Fruit fly (Drosophila melanogaster): ENCODE measurements around the gene CG8149.

CG8149 gene

DNA sequence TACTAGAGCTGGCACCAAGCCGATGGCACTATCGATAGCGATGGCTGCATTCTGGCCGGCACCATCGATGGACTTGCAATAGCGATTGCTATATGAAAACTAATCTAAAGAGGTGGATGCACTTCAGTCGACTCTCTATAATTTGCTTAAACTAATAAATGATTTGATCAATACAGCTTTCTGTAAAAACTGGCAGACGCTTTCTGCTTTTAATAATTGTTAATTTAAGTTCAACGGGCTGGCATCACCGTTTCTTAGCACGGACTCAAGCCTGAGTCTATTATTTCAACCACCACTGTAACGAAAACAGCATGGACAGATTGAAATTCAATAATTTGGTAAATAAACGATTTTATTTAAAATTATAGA lies 8.6 kb downstream of the CG8149 start, which contains the start of the genes Ras85D and Rlb1 (continued):
- TF ChIP-seq ey (GFP tag; optimal IDR thresholded peaks at IDR 0.05) = peak; percentile 80
- no peak for TF ChIP-seq GATAd (GFP tag; optimal IDR thresholded peaks at IDR 0.05)
- TF ChIP-seq brk (GFP tag; optimal IDR thresholded peaks at IDR 0.05) = peak; percentile 64
- TF ChIP-seq jim (GFP tag; optimal IDR thresholded peaks at IDR 0.05) = peak; percentile 7
- TF ChIP-seq pan (optimal IDR thresholded peaks at IDR 0.05) = no peak
- TF ChIP-seq Jra (GFP tag; optimal IDR thresholded peaks at IDR 0.05) = peak; percentile 68
- TF ChIP-seq Myc (optimal IDR thresholded peaks at IDR 0.05) = peak; percentile 45
- TF ChIP-seq Hnf4 (GFP tag; optimal IDR thresholded peaks at IDR 0.05) = peak; percentile 78
- no peak for TF ChIP-seq Abd-B (GFP tag; optimal IDR thresholded peaks at IDR 0.05)
- TF ChIP-seq br (GFP tag; optimal IDR thresholded peaks at IDR 0.05) = peak; percentile 68
- TF ChIP-seq Hr78 (GFP tag; optimal IDR thresholded peaks at IDR 0.05) = no peak
- no peak for TF ChIP-seq dmrt93B (GFP tag; optimal IDR thresholded peaks at IDR 0.05)

DNA sequence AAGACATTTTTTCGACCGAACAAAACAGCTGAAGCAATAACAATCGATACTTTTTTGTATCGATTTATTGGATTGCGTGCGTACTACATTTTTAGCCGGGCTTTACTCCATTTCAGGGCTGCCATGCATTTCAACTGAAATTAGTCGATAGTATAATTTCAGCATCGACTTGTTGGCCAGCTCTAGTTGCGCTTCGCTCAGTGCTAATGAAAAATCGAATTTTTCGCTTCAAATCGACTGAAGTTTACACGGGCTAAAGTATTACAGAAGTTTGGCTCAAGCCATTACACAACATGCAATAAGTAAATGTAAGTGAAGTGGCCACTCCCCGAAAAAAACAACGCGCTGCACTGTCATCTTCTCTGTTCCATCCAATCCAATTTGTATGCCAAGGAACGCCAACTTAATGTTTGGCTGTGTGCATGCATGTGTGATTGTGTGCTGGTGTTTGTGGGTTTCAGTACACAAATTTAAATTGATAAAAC lies 11.4 kb downstream of the CG8149 start, which contains the start of the genes mRpL47, CG8176 and Kdm3:
Gene mRpL47, minus strand, starts transcription at position 49 of the 485 bp plus-strand sequence.
Gene CG8176, plus strand, starts transcription at position 148 of the 485 bp plus-strand sequence.
Gene Kdm3, plus strand, starts transcription at position 148 of the 485 bp plus-strand sequence.
- peak; percentile 98 for TF ChIP-seq Hr83 (GFP tag; optimal IDR thresholded peaks at IDR 0.05; ENCODE audit: poor library complexity, severe bottlenecking)
- TF ChIP-seq Mio (GFP tag; optimal IDR thresholded peaks at IDR 0.05) = no peak
- TF ChIP-seq Dfd (GFP tag; optimal IDR thresholded peaks at IDR 0.05) = no peak
- TF ChIP-seq Jra (GFP tag; optimal IDR thresholded peaks at IDR 0.05) = peak; percentile 81
- no peak for TF ChIP-seq Vsx2 (GFP tag; optimal IDR thresholded peaks at IDR 0.05; ENCODE audit: partially characterized antibody)
- no peak for TF ChIP-seq brk (GFP tag; optimal IDR thresholded peaks at IDR 0.05)
- no peak for TF ChIP-seq N (GFP tag; optimal IDR thresholded peaks at IDR 0.05)
- TF ChIP-seq h (GFP tag; optimal IDR thresholded peaks at IDR 0.05) = peak; percentile 66
- no peak for TF ChIP-seq Myc (optimal IDR thresholded peaks at IDR 0.05)
- TF ChIP-seq dl (GFP tag; optimal IDR thresholded peaks at IDR 0.05; ENCODE audit: insufficient read depth in 1 of 2, partially characterized antibody in 2 of 2) = no peak
- TF ChIP-seq sv (GFP tag; optimal IDR thresholded peaks at IDR 0.05) = peak; percentile 57
- peak; percentile 47 for TF ChIP-seq HLH106 (tag; optimal IDR thresholded peaks at IDR 0.05)
- TF ChIP-seq psq (GFP tag; optimal IDR thresholded peaks at IDR 0.05) = peak; percentile 28
- TF ChIP-seq GATAd (GFP tag; optimal IDR thresholded peaks at IDR 0.05) = no peak
- TF ChIP-seq woc (GFP tag; optimal IDR thresholded peaks at IDR 0.05) = no peak
- TF ChIP-seq tai (GFP tag; optimal IDR thresholded peaks at IDR 0.05) = no peak
- peak; percentile 50 for TF ChIP-seq rgr (GFP tag; optimal IDR thresholded peaks at IDR 0.05)
- no peak for TF ChIP-seq CG32264 (GFP tag; optimal IDR thresholded peaks at IDR 0.05)
- TF ChIP-seq pan (optimal IDR thresholded peaks at IDR 0.05) = no peak
- no peak for TF ChIP-seq Rel (GFP tag; optimal IDR thresholded peaks at IDR 0.05)
- peak; percentile 54 for TF ChIP-seq Rel (tag; optimal IDR thresholded peaks at IDR 0.05)
- TF ChIP-seq Sp1 (GFP tag; optimal IDR thresholded peaks at IDR 0.05) = peak; percentile 58
- TF ChIP-seq br (GFP tag; optimal IDR thresholded peaks at IDR 0.05) = peak; percentile 35
- peak; percentile 28 for TF ChIP-seq dsf (GFP tag; optimal IDR thresholded peaks at IDR 0.05; ENCODE audit: borderline replicate concordance)
- TF ChIP-seq CrebA (GFP tag; optimal IDR thresholded peaks at IDR 0.05; ENCODE audit: borderline replicate concordance) = no peak
- TF ChIP-seq fru (GFP tag; optimal IDR thresholded peaks at IDR 0.05) = peak; percentile 4
- peak in 1 of 2 experiments; percentile 51 for TF ChIP-seq foxo (GFP tag; optimal IDR thresholded peaks at IDR 0.05)
- TF ChIP-seq ey (GFP tag; optimal IDR thresholded peaks at IDR 0.05) = peak; percentile 59
- no peak for TF ChIP-seq sage (GFP tag; optimal IDR thresholded peaks at IDR 0.05)
- no peak for TF ChIP-seq Dif (GFP tag; optimal IDR thresholded peaks at IDR 0.05; ENCODE audit: partially characterized antibody)
- TF ChIP-seq OdsH (GFP tag; optimal IDR thresholded peaks at IDR 0.05) = peak; percentile 21
- TF ChIP-seq Hnf4 (GFP tag; optimal IDR thresholded peaks at IDR 0.05) = peak; percentile 81
- TF ChIP-seq Hr78 (GFP tag; optimal IDR thresholded peaks at IDR 0.05) = no peak
- no peak for TF ChIP-seq lola (GFP tag; optimal IDR thresholded peaks at IDR 0.05)
- TF ChIP-seq jim (GFP tag; optimal IDR thresholded peaks at IDR 0.05) = peak; percentile 66
- peak; percentile 34 for TF ChIP-seq CG9705 (GFP tag; optimal IDR thresholded peaks at IDR 0.05)
- TF ChIP-seq dmrt93B (GFP tag; optimal IDR thresholded peaks at IDR 0.05) = no peak
- no peak for TF ChIP-seq Abd-B (GFP tag; optimal IDR thresholded peaks at IDR 0.05)
- TF ChIP-seq usp (GFP tag; optimal IDR thresholded peaks at IDR 0.05) = no peak

Data from whole organism, wandering third instar larva.